Fruit fly (Drosophila melanogaster): Measurements from ENCODE around the gene Idh3g.

Idh3g gene

dm6 chr3R:25665509-25665908, 15.1 kb upstream of the Idh3g start, which contains the start of gene Lgr3:
Gene Lgr3 (plus strand): TSS chr3R:25665809.
- TF ChIP-seq Hr83 (GFP tag; optimal IDR thresholded peaks at IDR 0.05; ENCODE audit: poor library complexity, severe bottlenecking) (no peak), foxo (GFP tag; optimal IDR thresholded peaks at IDR 0.05) (no peak)

- TF ChIP-seq Rel (GFP tag; optimal IDR thresholded peaks at IDR 0.05) (no peak), Rel (tag; optimal IDR thresholded peaks at IDR 0.05) (peak; percentile 99), CrebA (GFP tag; optimal IDR thresholded peaks at IDR 0.05; ENCODE audit: borderline replicate concordance) (no peak), rgr (GFP tag; optimal IDR thresholded peaks at IDR 0.05) (no peak), woc (GFP tag; optimal IDR thresholded peaks at IDR 0.05) (no peak), OdsH (GFP tag; optimal IDR thresholded peaks at IDR 0.05) (peak; percentile 2), fru (GFP tag; optimal IDR thresholded peaks at IDR 0.05) (no peak), pan (optimal IDR thresholded peaks at IDR 0.05) (no peak)
These were observed 2.1 kb upstream of the Idh3g start, which contains the start of the genes CG4730 and CG5039 for dm6 chr3R:25678489-25679082. Gene CG4730 (minus strand): TSS chr3R:25678682. Gene CG5039 (plus strand): TSS chr3R:25678683.

dm6 chr3R:25684859-25685258, 4.2 kb downstream of the Idh3g start, which contains the start of gene RpL27:
Gene RpL27 (minus strand): TSS chr3R:25685051.
- no peak for TF ChIP-seq N (GFP tag; optimal IDR thresholded peaks at IDR 0.05)
- peak; percentile 37 for TF ChIP-seq CG32264 (GFP tag; optimal IDR thresholded peaks at IDR 0.05)
- peak; percentile 88 for TF ChIP-seq rgr (GFP tag; optimal IDR thresholded peaks at IDR 0.05)
- no peak for TF ChIP-seq dsf (GFP tag; optimal IDR thresholded peaks at IDR 0.05; ENCODE audit: borderline replicate concordance)
- TF ChIP-seq fru (GFP tag; optimal IDR thresholded peaks at IDR 0.05) = peak; percentile 69
- TF ChIP-seq Dfd (GFP tag; optimal IDR thresholded peaks at IDR 0.05) = no peak
- TF ChIP-seq Dif (GFP tag; optimal IDR thresholded peaks at IDR 0.05; ENCODE audit: partially characterized antibody) = no peak
- TF ChIP-seq Myc (optimal IDR thresholded peaks at IDR 0.05) = peak; percentile 48
- peak; percentile 93 for TF ChIP-seq Hr83 (GFP tag; optimal IDR thresholded peaks at IDR 0.05; ENCODE audit: poor library complexity, severe bottlenecking)
- no peak for TF ChIP-seq h (GFP tag; optimal IDR thresholded peaks at IDR 0.05)
- no peak for TF ChIP-seq pan (optimal IDR thresholded peaks at IDR 0.05)
- peak; percentile 81 for TF ChIP-seq brk (GFP tag; optimal IDR thresholded peaks at IDR 0.05)
- no peak for TF ChIP-seq lola (GFP tag; optimal IDR thresholded peaks at IDR 0.05)
- TF ChIP-seq psq (GFP tag; optimal IDR thresholded peaks at IDR 0.05) = peak; percentile 48
- TF ChIP-seq Mio (GFP tag; optimal IDR thresholded peaks at IDR 0.05) = no peak
- peak; percentile 69 for TF ChIP-seq Hnf4 (GFP tag; optimal IDR thresholded peaks at IDR 0.05)
- TF ChIP-seq Sp1 (GFP tag; optimal IDR thresholded peaks at IDR 0.05) = peak; percentile 85
- TF ChIP-seq CrebA (GFP tag; optimal IDR thresholded peaks at IDR 0.05; ENCODE audit: borderline replicate concordance) = no peak
- TF ChIP-seq foxo (GFP tag; optimal IDR thresholded peaks at IDR 0.05) = peak in 1 of 2 experiments; percentile 76
- no peak for TF ChIP-seq dl (GFP tag; optimal IDR thresholded peaks at IDR 0.05; ENCODE audit: insufficient read depth in 1 of 2, partially characterized antibody in 2 of 2)
- TF ChIP-seq GATAd (GFP tag; optimal IDR thresholded peaks at IDR 0.05) = no peak
- no peak for TF ChIP-seq tai (GFP tag; optimal IDR thresholded peaks at IDR 0.05)
- TF ChIP-seq OdsH (GFP tag; optimal IDR thresholded peaks at IDR 0.05) = peak; percentile 78
- peak; percentile 52 for TF ChIP-seq Jra (GFP tag; optimal IDR thresholded peaks at IDR 0.05)
- peak; percentile 81 for TF ChIP-seq CG9705 (GFP tag; optimal IDR thresholded peaks at IDR 0.05)
- no peak for TF ChIP-seq Rel (GFP tag; optimal IDR thresholded peaks at IDR 0.05)
- peak; percentile 81 for TF ChIP-seq Rel (tag; optimal IDR thresholded peaks at IDR 0.05)
- TF ChIP-seq jim (GFP tag; optimal IDR thresholded peaks at IDR 0.05) = no peak
- peak; percentile 65 for TF ChIP-seq sv (GFP tag; optimal IDR thresholded peaks at IDR 0.05)
- TF ChIP-seq woc (GFP tag; optimal IDR thresholded peaks at IDR 0.05) = peak; percentile 27
- peak; percentile 73 for TF ChIP-seq HLH106 (tag; optimal IDR thresholded peaks at IDR 0.05)
- peak; percentile 79 for TF ChIP-seq br (GFP tag; optimal IDR thresholded peaks at IDR 0.05)
- TF ChIP-seq Vsx2 (GFP tag; optimal IDR thresholded peaks at IDR 0.05; ENCODE audit: partially characterized antibody) = no peak
- peak; percentile 85 for TF ChIP-seq sage (GFP tag; optimal IDR thresholded peaks at IDR 0.05)
- TF ChIP-seq Abd-B (GFP tag; optimal IDR thresholded peaks at IDR 0.05) = no peak
- no peak for TF ChIP-seq usp (GFP tag; optimal IDR thresholded peaks at IDR 0.05)
- no peak for TF ChIP-seq Hr78 (GFP tag; optimal IDR thresholded peaks at IDR 0.05)
- peak; percentile 82 for TF ChIP-seq dmrt93B (GFP tag; optimal IDR thresholded peaks at IDR 0.05)
- TF ChIP-seq ey (GFP tag; optimal IDR thresholded peaks at IDR 0.05) = peak; percentile 26
